Worm (Caenorhabditis elegans): ENCODE measurements around the gene deb-1.

ce11 chrIV:7083976-7084375, 10.1 kb downstream of the deb-1 start:
- no peak for TF ChIP-seq nhr-76 (tag; optimal IDR thresholded peaks at IDR 0.05)
- no peak for TF ChIP-seq pha-4 (tag; optimal IDR thresholded peaks at IDR 0.05)
- no peak for TF ChIP-seq unc-39 (tag; optimal IDR thresholded peaks at IDR 0.05)
- no peak for TF ChIP-seq unc-62 (GFP tag; optimal IDR thresholded peaks at IDR 0.05)
- TF ChIP-seq tbx-8 (GFP tag; optimal IDR thresholded peaks at IDR 0.05), result no peak
- TF ChIP-seq ces-1 (GFP tag; optimal IDR thresholded peaks at IDR 0.05), result no peak
- no peak for TF ChIP-seq snpc-4 (tag; optimal IDR thresholded peaks at IDR 0.05)
- TF ChIP-seq elt-1 (tag; optimal IDR thresholded peaks at IDR 0.05; ENCODE audit: borderline replicate concordance, insufficient read depth), result no peak
- TF ChIP-seq sem-2 (GFP tag; optimal IDR thresholded peaks at IDR 0.05), result no peak
- TF ChIP-seq ceh-43 (GFP tag; optimal IDR thresholded peaks at IDR 0.05), result no peak
- TF ChIP-seq mep-1 (tag; optimal IDR thresholded peaks at IDR 0.05), result no peak
- no peak for TF ChIP-seq lin-32 (GFP tag; optimal IDR thresholded peaks at IDR 0.05)
- no peak for TF ChIP-seq lsy-2 (tag; optimal IDR thresholded peaks at IDR 0.05)

All from whole organism, mixed stage, embryonic.